Fruit fly (Drosophila melanogaster) whole organism, prepupa: ENCODE results near the gene CG13058.

ENCODE experiments used
- Blimp-1 ChIP-seq: fragments of 200-800 bp; sonication (Bioruptor generic); optimal IDR thresholded peaks from 3 replicates; lab custom pipeline; 2017; ENCODE audit warnings: missing biosample characterization, missing genetic modification characterization, mild to moderate bottlenecking, moderate library complexity, missing genetic modification reagents
- CG31627 ChIP-seq: fragments of 200-800 bp; sonication (Bioruptor generic); optimal IDR thresholded peaks from 3 replicates; lab custom pipeline; 2016; ENCODE audit warnings: missing biosample characterization, missing genetic modification characterization
- Eip75B ChIP-seq: fragments of 200-800 bp; sonication (Bioruptor generic); optimal IDR thresholded peaks from 3 replicates; lab custom pipeline; 2016; ENCODE audit warnings: missing biosample characterization, missing genetic modification characterization
- Ets96B ChIP-seq: fragments of 200-800 bp; optimal IDR thresholded peaks from 2 replicates; lab custom pipeline; 2019; ENCODE audit warnings: missing biosample characterization, mild to moderate bottlenecking, missing genetic modification characterization, moderate library complexity
- Sox15 ChIP-seq: fragments of 200-800 bp; sonication (Bioruptor generic); optimal IDR thresholded peaks from 3 replicates; lab custom pipeline; 2016; ENCODE audit warnings: missing biosample characterization, missing genetic modification characterization
- achi ChIP-seq: fragments of 200-800 bp; sonication (Bioruptor generic); optimal IDR thresholded peaks from 3 replicates; lab custom pipeline; 2016; ENCODE audit warnings: missing biosample characterization, missing genetic modification characterization
- dac ChIP-seq: fragments of 200-800 bp; sonication (Bioruptor generic); optimal IDR thresholded peaks from 2 replicates; lab custom pipeline; 2017; ENCODE audit warnings: missing biosample characterization, mild to moderate bottlenecking, missing genetic modification characterization
- fkh ChIP-seq: fragments of 200-800 bp; sonication (Bioruptor generic); optimal IDR thresholded peaks from 3 replicates; lab custom pipeline; 2017; ENCODE audit warnings: missing biosample characterization, mild to moderate bottlenecking, missing genetic modification characterization, moderate library complexity
- topi ChIP-seq: fragments of 200-800 bp; sonication (Bioruptor generic); optimal IDR thresholded peaks from 3 replicates; lab custom pipeline; 2016; ENCODE audit warnings: missing biosample characterization, missing genetic modification characterization

DNA sequence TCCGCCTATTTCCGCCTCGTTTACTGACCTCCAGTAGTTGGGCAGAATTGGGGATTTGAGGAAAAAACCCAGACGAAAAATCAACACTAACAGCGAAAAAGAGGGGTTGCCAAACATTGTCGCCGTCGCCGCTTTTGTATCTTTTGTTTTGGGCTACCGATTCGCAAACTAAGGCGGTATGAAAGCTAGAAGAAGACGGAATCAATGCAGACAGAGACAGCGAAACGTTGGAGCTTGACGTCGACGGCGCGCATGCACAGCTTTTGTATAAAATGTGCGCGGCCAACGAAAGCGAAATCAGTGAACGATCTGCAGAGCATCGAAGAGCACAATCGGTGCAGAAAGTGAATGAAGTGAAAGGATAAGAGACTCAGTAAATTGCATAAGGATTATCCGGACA lies 10.1 kb downstream of the CG13058 start, which contains the start of gene CG4998:
- no peak for TF ChIP-seq Ets96B (tag; lab: Kevin White, UChicago)
- no peak for TF ChIP-seq Eip75B (GFP tag; lab: Kevin White, UChicago)
- TF ChIP-seq Blimp-1 (GFP tag; lab: Kevin White, UChicago) = peak; percentile 75
- no peak for TF ChIP-seq Sox15
- TF ChIP-seq achi (GFP tag; lab: Kevin White, UChicago) = no peak
- TF ChIP-seq fkh (GFP tag; lab: Kevin White, UChicago) = no peak
- TF ChIP-seq CG31627 (GFP tag; lab: Kevin White, UChicago) = no peak
- TF ChIP-seq topi (GFP tag; lab: Kevin White, UChicago) = no peak
- TF ChIP-seq dac (GFP tag; lab: Kevin White, UChicago) = no peak
